Worm (Caenorhabditis elegans) whole organism, L1 larva: ENCODE measurements around the gene C17C3.24.

Experiments
- C16A3.4 ChIP-seq: fragments of 150-350 bp; optimal IDR thresholded peaks from 2 replicates; lab custom pipeline; 2014; ENCODE audit warnings: missing biosample characterization, missing genetic modification characterization
- aha-1 ChIP-seq: fragments of 150-350 bp; optimal IDR thresholded peaks from 2 replicates; lab custom pipeline; 2014; ENCODE audit warnings: missing biosample characterization, missing genetic modification characterization
- alr-1 ChIP-seq: fragments of 200-800 bp; sonication (Bioruptor generic); optimal IDR thresholded peaks from 2 replicates; lab custom pipeline; 2018; ENCODE audit warnings: borderline replicate concordance, mild to moderate bottlenecking, missing genetic modification characterization, missing compliant biosample characterization
- blmp-1 ChIP-seq: fragments of 150-350 bp; optimal IDR thresholded peaks from 2 replicates; lab custom pipeline; 2014; ENCODE audit warnings: missing biosample characterization, missing genetic modification characterization
- ceh-63 ChIP-seq: fragments of 200-800 bp; sonication (Bioruptor generic); optimal IDR thresholded peaks from 2 replicates; lab custom pipeline; 2018; ENCODE audit warnings: mild to moderate bottlenecking, missing genetic modification characterization, missing compliant biosample characterization
- ces-1 ChIP-seq: fragments of 150-350 bp; optimal IDR thresholded peaks from 2 replicates; lab custom pipeline; 2014; ENCODE audit warnings: missing biosample characterization, missing genetic modification reagents, missing genetic modification characterization
- dpl-1 ChIP-seq, 3 experiments: fragments of 150-350 bp in 2 of 3; sonication (generic microtip) in 1 of 3; optimal IDR thresholded peaks; 2 replicates each; lab custom pipeline; 2014 to 2017; ENCODE audit warnings: missing biosample characterization in 3 of 3, missing genetic modification characterization in 3 of 3, missing genetic modification reagents in 3 of 3
- dsc-1 ChIP-seq: sonication (generic microtip); optimal IDR thresholded peaks from 2 replicates; lab custom pipeline; 2016; ENCODE audit warnings: mild to moderate bottlenecking, missing genetic modification characterization, missing compliant biosample characterization
- egl-27 ChIP-seq, 2 experiments: fragments of 150-350 bp in 1 of 2; sonication (generic microtip); optimal IDR thresholded peaks; 3 replicates each; lab custom pipeline; 2017 to 2018; ENCODE audit warnings: missing biosample characterization in 2 of 2, missing genetic modification characterization in 2 of 2, missing genetic modification reagents in 2 of 2
- elt-2 ChIP-seq: sonication (generic microtip); optimal IDR thresholded peaks from 2 replicates; lab custom pipeline; 2016; ENCODE audit warnings: missing genetic modification characterization, mild to moderate bottlenecking, inconsistent platforms, missing compliant biosample characterization, missing genetic modification reagents
- ets-5 ChIP-seq: fragments of 200-800 bp; sonication (Bioruptor generic); IDR thresholded peaks from 2 replicates; pipeline ENCODE4 v1.3.6; 2022; ENCODE audit warnings: missing genetic modification characterization, missing compliant biosample characterization
- fkh-10 ChIP-seq: sonication (generic microtip); optimal IDR thresholded peaks from 2 replicates; lab custom pipeline; 2017; ENCODE audit warnings: missing biosample characterization, missing genetic modification reagents, missing genetic modification characterization
- grh-1 ChIP-seq: fragments of 200-800 bp; sonication (Bioruptor generic); IDR thresholded peaks from 2 replicates; pipeline ENCODE4 v1.3.6; 2022; ENCODE audit warnings: missing genetic modification reagents, missing genetic modification characterization, missing compliant biosample characterization
- hlh-4 ChIP-seq: sonication (generic microtip); optimal IDR thresholded peaks from 2 replicates; lab custom pipeline; 2016; ENCODE audit warnings: mild to moderate bottlenecking, missing genetic modification characterization, missing compliant biosample characterization
- hpl-2 ChIP-seq: fragments of 150-350 bp; optimal IDR thresholded peaks from 2 replicates; lab custom pipeline; 2014; ENCODE audit warnings: missing biosample characterization, missing genetic modification reagents, missing genetic modification characterization
- jun-1 ChIP-seq: fragments of 150-350 bp; optimal IDR thresholded peaks from 2 replicates; lab custom pipeline; 2014; ENCODE audit warnings: missing biosample characterization, missing genetic modification reagents, missing genetic modification characterization
- lin-13 ChIP-seq: fragments of 150-350 bp; optimal IDR thresholded peaks from 2 replicates; lab custom pipeline; 2014; ENCODE audit warnings: missing biosample characterization, missing genetic modification reagents, missing genetic modification characterization
- lin-14 ChIP-seq: fragments of 200-800 bp; sonication (Bioruptor generic); optimal IDR thresholded peaks from 2 replicates; lab custom pipeline; 2018; ENCODE audit warnings: mild to moderate bottlenecking, missing genetic modification characterization, moderate library complexity, missing compliant biosample characterization
- lin-15B ChIP-seq: fragments of 150-350 bp; sonication (generic microtip); optimal IDR thresholded peaks from 3 replicates; lab custom pipeline; 2014; ENCODE audit warnings: missing biosample characterization, missing genetic modification characterization
- lin-35 ChIP-seq, 2 experiments: fragments of 150-350 bp; optimal IDR thresholded peaks; 2 replicates each; lab custom pipeline; 2014; ENCODE audit warnings: missing biosample characterization in 2 of 2, missing genetic modification characterization in 2 of 2, missing genetic modification reagents in 2 of 2
- lin-39 ChIP-seq: fragments of 150-350 bp; optimal IDR thresholded peaks from 2 replicates; lab custom pipeline; 2014; ENCODE audit warnings: missing biosample characterization, missing genetic modification reagents, missing genetic modification characterization
- mab-9 ChIP-seq: fragments of 200-800 bp; sonication (Bioruptor generic); IDR thresholded peaks from 2 replicates; pipeline ENCODE4 v1.3.6; 2022; ENCODE audit warnings: missing genetic modification reagents, missing genetic modification characterization, missing compliant biosample characterization
- mdl-1 ChIP-seq, 2 experiments: fragments of 150-350 bp; optimal IDR thresholded peaks; 2 replicates each; lab custom pipeline; 2014 to 2017; ENCODE audit warnings: missing biosample characterization in 2 of 2, missing genetic modification characterization in 2 of 2, inconsistent platforms in 1 of 2
- nhr-12 ChIP-seq: sonication (generic microtip); optimal IDR thresholded peaks from 2 replicates; lab custom pipeline; 2017; ENCODE audit warnings: missing biosample characterization, missing genetic modification characterization
- nhr-19 ChIP-seq: fragments of 200-800 bp; sonication (Bioruptor generic); conservative IDR thresholded peaks from 2 replicates; pipeline ENCODE4 v1.3.6; 2022; ENCODE audit warnings: missing genetic modification characterization, missing compliant biosample characterization
- nhr-20 ChIP-seq: sonication (generic microtip); optimal IDR thresholded peaks from 2 replicates; lab custom pipeline; 2016; ENCODE audit warnings: mild to moderate bottlenecking, missing genetic modification characterization, missing compliant biosample characterization
- nhr-237 ChIP-seq: fragments of 150-350 bp; optimal IDR thresholded peaks from 2 replicates; lab custom pipeline; 2014; ENCODE audit warnings: missing biosample characterization, missing genetic modification characterization
- nhr-28 ChIP-seq: fragments of 150-350 bp; optimal IDR thresholded peaks from 2 replicates; lab custom pipeline; 2014; ENCODE audit warnings: missing biosample characterization, missing genetic modification characterization
- nhr-71 ChIP-seq: sonication (generic microtip); optimal IDR thresholded peaks from 2 replicates; lab custom pipeline; 2016; ENCODE audit warnings: mild to moderate bottlenecking, missing genetic modification characterization, moderate library complexity, missing compliant biosample characterization
- nhr-77 ChIP-seq: fragments of 150-350 bp; optimal IDR thresholded peaks from 2 replicates; lab custom pipeline; 2014; ENCODE audit warnings: missing biosample characterization, missing genetic modification characterization
- nhr-85 ChIP-seq: sonication (generic microtip); peaks from one replicate; lab custom pipeline; 2016; ENCODE audit warnings: missing genetic modification characterization, inconsistent platforms, missing compliant biosample characterization
- pqm-1 ChIP-seq: sonication (generic microtip); optimal IDR thresholded peaks from 3 replicates; lab custom pipeline; 2017; ENCODE audit warnings: missing biosample characterization, missing genetic modification characterization
- rnt-1 ChIP-seq: sonication (generic microtip); optimal IDR thresholded peaks from 2 replicates; lab custom pipeline; 2016; ENCODE audit warnings: mild to moderate bottlenecking, missing genetic modification characterization, moderate library complexity, missing compliant biosample characterization
- skn-1 ChIP-seq: fragments of 150-350 bp; optimal IDR thresholded peaks from 2 replicates; lab custom pipeline; 2014; ENCODE audit warnings: missing biosample characterization, missing genetic modification characterization
- swsn-7 ChIP-seq: sonication (generic microtip); optimal IDR thresholded peaks from 2 replicates; lab custom pipeline; 2016; ENCODE audit warnings: missing genetic modification characterization, missing compliant biosample characterization
- xbp-1 ChIP-seq: sonication (generic microtip); optimal IDR thresholded peaks from 2 replicates; lab custom pipeline; 2016; ENCODE audit warnings: missing genetic modification characterization, missing compliant biosample characterization
- zip-4 ChIP-seq: fragments of 200-800 bp; sonication (Bioruptor generic); optimal IDR thresholded peaks from 2 replicates; lab custom pipeline; 2018; ENCODE audit warnings: mild to moderate bottlenecking, missing genetic modification characterization, moderate library complexity, missing compliant biosample characterization
- ztf-11 ChIP-seq, 2 experiments: sonication (generic microtip); optimal IDR thresholded peaks; 2 replicates each; lab custom pipeline; 2016 to 2017; ENCODE audit warnings: missing genetic modification characterization in 2 of 2, missing biosample characterization in 1 of 2, missing compliant biosample characterization in 1 of 2

Gene C17C3.24

DNA sequence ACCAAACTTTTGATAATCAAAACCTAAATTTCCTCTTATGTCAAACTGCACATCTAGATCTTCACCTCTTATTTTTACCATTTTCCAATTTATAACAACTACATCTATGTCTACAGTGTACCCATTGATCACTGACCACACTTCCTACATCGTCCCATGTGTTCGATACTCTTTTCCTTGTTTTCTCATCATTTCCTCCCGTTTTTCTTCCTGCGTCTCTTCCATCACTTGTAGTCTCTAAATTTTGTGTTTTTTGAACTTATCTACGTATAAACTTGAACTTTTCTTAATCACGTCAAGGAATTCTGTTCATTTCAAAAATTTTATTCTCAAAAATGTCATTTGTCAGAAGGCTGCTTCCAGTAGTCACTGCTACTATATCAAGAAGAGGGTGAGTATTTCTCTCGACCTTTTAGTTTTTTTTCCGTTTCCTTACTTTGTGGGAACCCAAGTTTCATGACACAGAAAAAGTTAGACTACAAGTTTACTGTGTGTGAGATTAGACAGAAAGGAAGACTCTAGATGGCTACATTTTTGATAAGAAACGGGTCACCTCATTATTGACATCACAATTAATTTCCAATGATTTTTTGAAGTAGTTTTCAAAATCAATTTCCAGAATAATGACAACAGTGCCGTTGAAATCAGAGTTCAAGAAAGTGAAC lies 30.6 kb upstream of the C17C3.24 start (continued):
- TF ChIP-seq dpl-1 (GFP tag; optimal IDR thresholded peaks at IDR 0.05; lab: Kevin White, UChicago), result no peak

DNA sequence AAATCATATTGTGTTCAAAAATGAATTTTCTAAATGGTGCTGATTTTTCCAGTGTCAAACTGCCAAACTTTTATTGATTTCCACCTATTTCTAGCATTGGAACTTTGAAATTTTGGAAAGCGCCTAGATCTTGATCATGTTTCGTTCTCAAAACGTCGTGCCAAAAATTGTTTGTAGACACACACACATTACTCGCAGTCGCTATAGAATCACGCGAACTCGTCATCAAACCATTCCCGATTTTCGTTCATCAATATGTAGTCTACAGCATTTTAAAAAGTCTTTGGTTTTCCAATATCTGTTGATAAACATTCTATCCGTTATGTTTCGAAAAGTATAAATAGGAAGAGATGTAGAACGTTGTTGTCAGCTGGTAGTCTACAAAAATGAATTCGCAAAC lies 28.7 kb upstream of the C17C3.24 start, which contains the start of the genes C17C3.1 and C17C3.15:
Gene C17C3.1, plus strand, starts transcription at position 301 of the 400 bp plus-strand sequence.
Gene C17C3.15, plus strand, starts transcription at position 383 of the 400 bp plus-strand sequence.
- TF ChIP-seq ets-5 (GFP tag; lab: Robert Waterston, UW), result no peak
- TF ChIP-seq nhr-20 (tag; lab: Kevin White, UChicago), result no peak
- no peak for TF ChIP-seq ces-1
- TF ChIP-seq nhr-85 (tag; lab: Kevin White, UChicago), result peak; percentile 78
- no peak for TF ChIP-seq dsc-1
- TF ChIP-seq nhr-71 (tag; lab: Kevin White, UChicago), result peak; percentile 9
- TF ChIP-seq lin-14, result peak; percentile 11
- no peak for TF ChIP-seq nhr-12 (tag; lab: Kevin White, UChicago)
- TF ChIP-seq nhr-237 (tag; lab: Kevin White, UChicago), result no peak

DNA sequence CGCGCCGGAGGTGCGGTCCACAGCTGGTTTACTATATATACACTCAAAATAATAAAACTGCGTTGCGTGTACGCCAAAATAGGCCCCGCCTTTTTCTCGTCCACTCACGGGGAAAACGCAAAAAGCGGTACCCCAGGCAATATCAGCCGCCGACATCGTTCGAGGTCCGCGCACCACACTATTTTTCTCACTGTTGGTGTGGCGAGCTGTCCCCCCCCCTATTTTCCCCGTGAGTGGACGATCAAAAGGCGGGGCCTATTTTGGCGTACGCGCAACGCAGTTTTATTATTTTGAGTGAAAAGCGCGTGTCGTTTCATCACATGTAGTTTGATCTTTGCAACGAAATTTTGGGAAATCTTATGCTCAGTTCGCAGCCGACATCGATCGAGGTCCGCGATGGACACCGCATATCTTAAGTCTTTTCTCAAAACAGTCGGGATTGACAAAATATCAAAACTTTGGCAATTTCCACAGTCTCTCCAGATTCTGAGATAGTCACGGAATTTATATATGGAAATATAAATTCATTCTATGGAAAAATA lies 23.6 kb upstream of the C17C3.24 start:
- TF ChIP-seq lin-39 (tag; lab: Kevin White, UChicago) (no peak), dsc-1 (no peak), mab-9 (no peak), lin-13 (GFP tag; lab: Kevin White, UChicago) (no peak), jun-1 (tag; lab: Kevin White, UChicago) (no peak), fkh-10 (GFP tag; lab: Kevin White, UChicago) (no peak), ceh-63 (GFP tag; lab: Kevin White, UChicago) (no peak), alr-1 (tag; lab: Kevin White, UChicago) (no peak), nhr-28 (tag; lab: Kevin White, UChicago) (no peak), nhr-77 (tag; lab: Kevin White, UChicago) (no peak), lin-15B (tag; lab: Kevin White, UChicago) (no peak), blmp-1 (no peak), pqm-1 (tag; lab: Kevin White, UChicago) (no peak)

DNA sequence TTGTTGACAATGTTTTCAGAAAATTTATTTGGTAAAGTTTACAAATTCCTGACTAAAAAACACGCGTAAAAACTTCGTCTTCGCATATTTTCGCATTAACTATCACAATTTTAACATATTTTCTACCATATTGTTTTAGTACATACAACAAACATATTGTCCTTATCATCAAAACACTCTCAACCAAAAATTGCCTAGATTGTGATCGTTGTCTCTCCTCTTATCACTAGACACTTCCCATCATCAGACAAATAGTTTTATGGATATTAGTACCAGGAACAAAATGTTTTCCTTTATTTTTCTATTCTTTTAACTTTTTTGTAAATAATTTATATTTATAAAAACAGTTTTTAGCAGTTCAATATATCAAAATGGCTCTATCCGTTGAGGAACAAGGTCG lies 19.8 kb upstream of the C17C3.24 start, which contains the start of gene C17C3.3:
Gene C17C3.3, plus strand, starts transcription at position 346 of the 400 bp plus-strand sequence.
- no peak for TF ChIP-seq C16A3.4 (tag; lab: Kevin White, UChicago)
- TF ChIP-seq elt-2 (tag; lab: Kevin White, UChicago), result peak; percentile 92
- no peak for TF ChIP-seq ets-5 (GFP tag; lab: Robert Waterston, UW)
- no peak for TF ChIP-seq aha-1 (tag; lab: Kevin White, UChicago)
- no peak for TF ChIP-seq nhr-71 (tag; lab: Kevin White, UChicago)
- TF ChIP-seq hpl-2, result no peak
- TF ChIP-seq swsn-7 (tag; lab: Kevin White, UChicago), result no peak
- TF ChIP-seq, all 84 proteins: peak for 1

DNA sequence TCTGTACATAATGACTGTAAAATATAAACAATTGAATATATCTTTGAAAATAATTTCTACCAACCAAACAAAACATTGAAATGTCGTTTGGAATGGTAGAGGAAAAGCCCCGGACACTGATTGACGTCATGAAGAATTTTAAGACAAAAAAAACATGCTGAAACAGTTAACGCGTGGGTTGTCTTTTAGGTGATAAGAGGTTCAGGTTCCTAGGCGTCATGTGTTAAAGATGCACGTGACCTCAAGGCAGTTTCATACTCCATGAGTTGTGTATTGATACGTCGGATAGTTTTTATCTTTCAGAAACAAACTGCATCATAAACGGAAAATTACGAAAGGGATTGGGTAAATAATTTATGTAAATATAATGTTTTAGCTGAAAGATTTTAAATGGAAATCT lies 15.5 kb upstream of the C17C3.24 start:
- TF ChIP-seq mdl-1 (tag; optimal IDR thresholded peaks at IDR 0.05; lab: Kevin White, UChicago), result peak in 1 of 2 experiments; percentile 22
- peak; percentile 21 for TF ChIP-seq nhr-20 (tag; lab: Kevin White, UChicago)
- TF ChIP-seq fkh-10 (GFP tag; lab: Kevin White, UChicago), result no peak
- TF ChIP-seq nhr-71 (tag; lab: Kevin White, UChicago), result peak; percentile 59
- peak; percentile 99 for TF ChIP-seq elt-2 (tag; lab: Kevin White, UChicago)
- TF ChIP-seq lin-35 (GFP tag; optimal IDR thresholded peaks at IDR 0.05; lab: Kevin White, UChicago), result peak in 1 of 2 experiments; percentile 57

DNA sequence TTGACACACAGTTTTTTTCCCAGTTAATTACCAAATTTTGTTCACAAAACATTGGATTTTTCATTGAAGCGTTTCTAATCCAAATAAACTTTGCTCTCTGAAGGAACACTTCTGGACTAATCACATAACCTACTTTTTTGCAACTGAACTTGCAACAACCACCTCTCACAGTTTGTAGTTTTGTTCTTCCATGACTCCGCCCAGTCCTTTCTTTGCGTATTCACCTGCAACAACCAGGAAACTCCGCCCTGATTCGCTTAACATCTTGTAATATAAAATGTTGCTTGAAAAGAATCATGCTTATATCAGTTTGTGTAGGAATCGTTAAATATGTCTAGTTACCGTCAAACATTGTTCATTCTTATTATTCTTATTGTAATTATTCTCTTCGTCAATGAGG lies 14.8 kb upstream of the C17C3.24 start, which contains the start of gene ins-11:
Gene ins-11, plus strand, starts transcription at position 301 of the 400 bp plus-strand sequence.
- TF ChIP-seq nhr-237 (tag; lab: Kevin White, UChicago) (no peak), rnt-1 (tag; lab: Kevin White, UChicago) (no peak), grh-1 (GFP tag; lab: Robert Waterston, UW) (no peak), skn-1 (tag; lab: Kevin White, UChicago) (no peak), elt-2 (tag; lab: Kevin White, UChicago) (no peak), xbp-1 (tag; lab: Kevin White, UChicago) (no peak), lin-39 (tag; lab: Kevin White, UChicago) (no peak), ztf-11 (tag; optimal IDR thresholded peaks at IDR 0.05; lab: Kevin White, UChicago) (no peak), mab-9 (no peak), nhr-19 (GFP tag; lab: Robert Waterston, UW) (no peak), hlh-4 (tag; lab: Kevin White, UChicago) (no peak), egl-27 (tag; optimal IDR thresholded peaks at IDR 0.05; lab: Kevin White, UChicago) (no peak), zip-4 (no peak), dsc-1 (no peak)
